Fruit fly (Drosophila melanogaster): ENCODE results near the gene CG17145.

dm6 chr3L:20203587-20203986 is 18.0 kb upstream of the CG17145 start, which contains the start of gene CG7298:
- no peak for TF ChIP-seq pan (optimal IDR thresholded peaks at IDR 0.05)
- TF ChIP-seq Dll (optimal IDR thresholded peaks at IDR 0.05) = no peak
- TF ChIP-seq psq (optimal IDR thresholded peaks at IDR 0.05) = no peak

All from whole organism.